Worm (Caenorhabditis elegans) whole organism, mixed stage, embryonic: ENCODE results near the gene tin-9.1.

Experiments used
- M03D4.4 ChIP-seq: sonication (generic microtip); optimal IDR thresholded peaks from 2 replicates; lab custom pipeline; 2017; ENCODE audit warnings: mild to moderate bottlenecking, missing genetic modification characterization, missing compliant biosample characterization
- blmp-1 ChIP-seq: fragments of 150-350 bp; optimal IDR thresholded peaks from 2 replicates; lab custom pipeline; 2014; ENCODE audit warnings: missing biosample characterization, missing genetic modification characterization
- drap-1 ChIP-seq: fragments of 200-800 bp; sonication (Bioruptor generic); optimal IDR thresholded peaks from 3 replicates; lab custom pipeline; 2018; ENCODE audit warnings: mild to moderate bottlenecking, missing genetic modification characterization, missing compliant biosample characterization
- nhr-12 ChIP-seq: fragments of 150-350 bp; optimal IDR thresholded peaks from 2 replicates; lab custom pipeline; 2014; ENCODE audit warnings: missing biosample characterization, missing genetic modification characterization
- nhr-237 ChIP-seq: fragments of 150-350 bp; optimal IDR thresholded peaks from 2 replicates; lab custom pipeline; 2014; ENCODE audit warnings: missing biosample characterization, missing genetic modification characterization
- nhr-28 ChIP-seq: fragments of 150-350 bp; optimal IDR thresholded peaks from 2 replicates; lab custom pipeline; 2014; ENCODE audit warnings: missing biosample characterization, missing genetic modification characterization
- snpc-4 ChIP-seq: fragments of 150-350 bp; optimal IDR thresholded peaks from 2 replicates; lab custom pipeline; 2014; ENCODE audit warnings: missing biosample characterization, missing genetic modification characterization
- tbx-8 ChIP-seq: fragments of 200-800 bp; sonication (Bioruptor generic); optimal IDR thresholded peaks from 2 replicates; lab custom pipeline; 2018; ENCODE audit warnings: mild to moderate bottlenecking, missing genetic modification characterization, moderate library complexity, missing compliant biosample characterization
- ztf-11 ChIP-seq: fragments of 150-350 bp; optimal IDR thresholded peaks from 2 replicates; lab custom pipeline; 2014; ENCODE audit warnings: missing biosample characterization, missing genetic modification characterization

ce11 chrIV:7081214-7081613 lies 36.8 kb upstream of the tin-9.1 start, which contains the start of gene Y43B11AR.1:
- TF ChIP-seq ztf-11 (tag; lab: Kevin White, UChicago), result no peak
- no peak for TF ChIP-seq blmp-1
- no peak for TF ChIP-seq tbx-8 (GFP tag; lab: Kevin White, UChicago)
- no peak for TF ChIP-seq M03D4.4
- TF ChIP-seq nhr-28 (tag; lab: Kevin White, UChicago), result no peak
- no peak for TF ChIP-seq snpc-4 (tag; lab: Kevin White, UChicago)
- TF ChIP-seq nhr-237, result no peak
- TF ChIP-seq nhr-12, result no peak
- no peak for TF ChIP-seq drap-1 (GFP tag; lab: Kevin White, UChicago)
